Worm (Caenorhabditis elegans) whole organism, early embryonic: ENCODE results near the gene nhr-8.

Experiments used
- B0310.2 ChIP-seq: sonication (generic microtip); optimal IDR thresholded peaks from 2 replicates; lab custom pipeline; 2016; ENCODE audit warnings: mild to moderate bottlenecking, missing genetic modification characterization, missing compliant biosample characterization
- F13C5.2 ChIP-seq: sonication (generic microtip); optimal IDR thresholded peaks from 2 replicates; lab custom pipeline; 2017; ENCODE audit warnings: mild to moderate bottlenecking, missing genetic modification characterization, inconsistent platforms, missing compliant biosample characterization
- aly-1 ChIP-seq: sonication (generic microtip); optimal IDR thresholded peaks from 2 replicates; lab custom pipeline; 2016; ENCODE audit warnings: missing genetic modification characterization, missing compliant biosample characterization
- ama-1 ChIP-seq: fragments of 150-350 bp; optimal IDR thresholded peaks from 2 replicates; lab custom pipeline; 2014
- ceh-13 ChIP-seq: fragments of 200-800 bp; sonication (Bioruptor generic); optimal IDR thresholded peaks from 2 replicates; lab custom pipeline; 2018; ENCODE audit warnings: mild to moderate bottlenecking, missing genetic modification characterization, missing compliant biosample characterization
- ceh-36 ChIP-seq: sonication (generic microtip); optimal IDR thresholded peaks from 2 replicates; lab custom pipeline; 2016; ENCODE audit warnings: missing genetic modification characterization, inconsistent platforms, missing compliant biosample characterization
- ets-7 ChIP-seq: sonication (generic microtip); optimal IDR thresholded peaks from 2 replicates; lab custom pipeline; 2016; ENCODE audit warnings: missing genotype, missing genetic modification characterization, missing compliant biosample characterization
- flt-1 ChIP-seq: fragments of 200-800 bp; sonication (Bioruptor generic); IDR thresholded peaks from 2 replicates; pipeline ENCODE4 v1.3.6; 2022; ENCODE audit warnings: missing genetic modification characterization, missing compliant biosample characterization
- hmbx-1 ChIP-seq: sonication (generic microtip); optimal IDR thresholded peaks from 2 replicates; lab custom pipeline; 2016; ENCODE audit warnings: mild to moderate bottlenecking, missing genetic modification characterization, missing compliant biosample characterization
- hmg-4 ChIP-seq: fragments of 200-800 bp; sonication (Bioruptor generic); optimal IDR thresholded peaks from 2 replicates; lab custom pipeline; 2018; ENCODE audit warnings: mild to moderate bottlenecking, missing genetic modification characterization, missing compliant biosample characterization
- hnd-1 ChIP-seq: sonication (generic microtip); optimal IDR thresholded peaks from 2 replicates; lab custom pipeline; 2016; ENCODE audit warnings: missing genetic modification characterization, missing compliant biosample characterization
- pes-1 ChIP-seq: fragments of 200-800 bp; sonication (Bioruptor generic); IDR thresholded peaks from 2 replicates; pipeline ENCODE4 v1.3.6; 2022; ENCODE audit warnings: missing genetic modification reagents, missing genetic modification characterization, missing compliant biosample characterization
- scrt-1 ChIP-seq: fragments of 200-800 bp; sonication (Bioruptor generic); IDR thresholded peaks from 2 replicates; pipeline ENCODE4 v1.3.6; 2022; ENCODE audit warnings: missing genetic modification characterization, missing compliant biosample characterization
- sea-1 ChIP-seq: fragments of 200-800 bp; sonication (Bioruptor generic); conservative IDR thresholded peaks from 2 replicates; pipeline ENCODE4 v1.3.6; 2022; ENCODE audit warnings: missing genetic modification characterization, missing compliant biosample characterization
- tbx-11 ChIP-seq: fragments of 200-800 bp; sonication (Bioruptor generic); IDR thresholded peaks from 2 replicates; pipeline ENCODE4 v1.3.6; 2022; ENCODE audit warnings: missing genetic modification characterization, missing compliant biosample characterization
- tbx-37 ChIP-seq: fragments of 200-800 bp; sonication (Bioruptor generic); conservative IDR thresholded peaks from 2 replicates; pipeline ENCODE4 v1.3.6; 2022; ENCODE audit warnings: missing genetic modification reagents, missing genetic modification characterization, missing compliant biosample characterization
- tra-4 ChIP-seq: sonication (generic microtip); optimal IDR thresholded peaks from 2 replicates; lab custom pipeline; 2017; ENCODE audit warnings: missing genetic modification characterization, missing compliant biosample characterization

Gene nhr-8

ce11 chrIV:7710824-7711223, at the start of gene nhr-8:
nhr-8 (plus strand) TSS chrIV:7710983.
- TF ChIP-seq aly-1 (tag; lab: Kevin White, UChicago) (no peak), ets-7 (tag; lab: Kevin White, UChicago) (no peak), flt-1 (GFP tag; lab: Robert Waterston, UW) (no peak), ceh-36 (no peak), sea-1 (GFP tag; lab: Robert Waterston, UW) (no peak), scrt-1 (GFP tag; lab: Robert Waterston, UW) (no peak), ceh-13 (GFP tag; lab: Kevin White, UChicago) (no peak), hnd-1 (tag; lab: Kevin White, UChicago) (no peak), pes-1 (no peak), tra-4 (no peak), tbx-37 (GFP tag; lab: Robert Waterston, UW) (no peak), B0310.2 (no peak), ama-1 (lab: Kevin White, UChicago) (no peak), hmbx-1 (tag; lab: Kevin White, UChicago) (no peak), hmg-4 (no peak), tbx-11 (GFP tag; lab: Robert Waterston, UW) (no peak)

- TF ChIP-seq ets-7 (tag; lab: Kevin White, UChicago) (no peak), hmg-4 (no peak), hmbx-1 (tag; lab: Kevin White, UChicago) (no peak), flt-1 (GFP tag; lab: Robert Waterston, UW) (no peak), ceh-36 (no peak), tra-4 (no peak), sea-1 (GFP tag; lab: Robert Waterston, UW) (no peak), hnd-1 (tag; lab: Kevin White, UChicago) (no peak), aly-1 (tag; lab: Kevin White, UChicago) (no peak), B0310.2 (no peak)
These were observed 49.2 kb upstream of the nhr-8 start for ce11 chrIV:7661569-7661968.

- TF ChIP-seq hnd-1 (tag; lab: Kevin White, UChicago), result no peak
- no peak for TF ChIP-seq flt-1 (GFP tag; lab: Robert Waterston, UW)
- TF ChIP-seq pes-1, result no peak
- TF ChIP-seq ceh-36, result no peak
- no peak for TF ChIP-seq aly-1 (tag; lab: Kevin White, UChicago)
- TF ChIP-seq tra-4, result no peak
- no peak for TF ChIP-seq scrt-1 (GFP tag; lab: Robert Waterston, UW)
- TF ChIP-seq hmg-4, result no peak
- TF ChIP-seq ama-1 (lab: Kevin White, UChicago), result no peak
- no peak for TF ChIP-seq hmbx-1 (tag; lab: Kevin White, UChicago)
- TF ChIP-seq tbx-11 (GFP tag; lab: Robert Waterston, UW), result no peak
- no peak for TF ChIP-seq B0310.2
- TF ChIP-seq sea-1 (GFP tag; lab: Robert Waterston, UW), result no peak
- TF ChIP-seq tbx-37 (GFP tag; lab: Robert Waterston, UW), result no peak
- no peak for TF ChIP-seq ceh-13 (GFP tag; lab: Kevin White, UChicago)
- no peak for TF ChIP-seq F13C5.2 (tag; lab: Kevin White, UChicago)
- no peak for TF ChIP-seq ets-7 (tag; lab: Kevin White, UChicago)
These were observed 47.8 kb upstream of the nhr-8 start for ce11 chrIV:7663006-7663405.

DNA sequence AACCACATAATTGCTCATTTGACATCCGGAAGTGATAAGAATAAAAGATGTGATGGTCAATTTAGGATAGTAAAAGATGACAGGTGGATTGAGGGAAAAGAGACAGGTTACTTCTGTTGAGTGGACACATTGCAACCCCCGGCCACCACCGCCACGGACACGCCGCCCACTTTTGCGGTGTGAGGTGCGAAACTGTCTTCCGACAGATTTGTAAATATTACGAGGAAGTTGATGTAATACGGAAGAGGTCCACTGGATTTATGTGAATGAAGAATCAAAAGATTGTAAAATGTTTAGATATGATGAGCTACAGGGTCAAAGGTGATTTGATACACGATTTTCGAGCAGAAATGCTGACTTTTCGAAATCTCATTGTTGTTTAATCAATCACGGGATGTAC, 37.9 kb upstream of the nhr-8 start, which contains the start of gene C08G9.2:
Gene C08G9.2 (minus strand): TSS at position 101 of the 400 bp plus-strand sequence.
- no peak for TF ChIP-seq tbx-11 (GFP tag; lab: Robert Waterston, UW)
- TF ChIP-seq hmbx-1 (tag; lab: Kevin White, UChicago), result no peak
- no peak for TF ChIP-seq sea-1 (GFP tag; lab: Robert Waterston, UW)
- no peak for TF ChIP-seq aly-1 (tag; lab: Kevin White, UChicago)
- no peak for TF ChIP-seq ama-1 (lab: Kevin White, UChicago)

- TF ChIP-seq tra-4, result no peak
- TF ChIP-seq aly-1 (tag; lab: Kevin White, UChicago), result no peak
- TF ChIP-seq ceh-36, result no peak
- TF ChIP-seq scrt-1 (GFP tag; lab: Robert Waterston, UW), result no peak
- no peak for TF ChIP-seq tbx-37 (GFP tag; lab: Robert Waterston, UW)
- TF ChIP-seq ets-7 (tag; lab: Kevin White, UChicago), result no peak
- TF ChIP-seq ama-1 (lab: Kevin White, UChicago), result no peak
- no peak for TF ChIP-seq hmbx-1 (tag; lab: Kevin White, UChicago)
- no peak for TF ChIP-seq B0310.2
- no peak for TF ChIP-seq tbx-11 (GFP tag; lab: Robert Waterston, UW)
- TF ChIP-seq hmg-4, result no peak
These were observed 35.9 kb upstream of the nhr-8 start, which contains the start of gene itr-1 for ce11 chrIV:7674874-7675273. itr-1 (plus strand) TSS chrIV:7675174.

DNA sequence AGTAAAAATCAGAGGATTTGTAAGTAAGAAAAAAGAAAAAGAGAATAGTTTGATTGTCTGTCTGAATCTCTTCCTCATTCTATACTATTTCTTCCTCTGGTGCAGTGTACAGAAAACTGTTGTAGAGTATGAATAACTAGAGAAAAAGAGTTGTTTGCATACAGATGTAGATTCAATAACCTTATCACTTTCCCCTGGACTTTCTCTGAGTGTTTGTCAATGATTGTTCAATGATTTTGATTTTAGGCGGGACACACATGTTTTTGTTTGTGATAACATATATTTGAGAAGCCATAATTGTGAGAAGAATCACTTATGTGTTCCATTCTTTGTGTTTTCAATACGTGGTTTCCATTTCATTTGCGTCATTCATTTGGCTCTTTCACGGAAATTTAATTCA, 31.7 kb upstream of the nhr-8 start:
- TF ChIP-seq pes-1 (no peak), sea-1 (GFP tag; lab: Robert Waterston, UW) (no peak), aly-1 (tag; lab: Kevin White, UChicago) (no peak), F13C5.2 (tag; lab: Kevin White, UChicago) (no peak), tbx-11 (GFP tag; lab: Robert Waterston, UW) (no peak), tra-4 (no peak), ceh-36 (no peak), hmbx-1 (tag; lab: Kevin White, UChicago) (no peak), tbx-37 (GFP tag; lab: Robert Waterston, UW) (no peak), flt-1 (GFP tag; lab: Robert Waterston, UW) (no peak)

DNA sequence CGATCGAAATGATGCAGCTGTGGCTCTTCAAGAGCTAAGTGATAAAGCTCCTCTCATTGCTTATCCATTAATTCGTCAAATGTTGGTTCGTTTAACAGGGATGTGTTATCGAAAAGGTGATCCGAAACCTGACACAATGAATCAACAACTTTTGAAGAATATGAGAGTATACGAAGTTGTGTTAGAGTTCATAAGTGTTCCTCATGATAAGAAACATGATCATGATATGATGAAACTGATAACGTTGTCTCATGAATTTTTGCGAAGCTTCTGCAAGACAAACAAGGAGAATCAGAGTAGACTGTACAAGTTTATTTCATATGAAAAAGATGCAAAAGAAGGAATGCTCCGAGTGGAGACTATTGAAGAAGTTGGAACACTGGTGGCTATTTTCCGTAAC, 21.5 kb upstream of the nhr-8 start:
- TF ChIP-seq ceh-13 (GFP tag; lab: Kevin White, UChicago) (no peak), ceh-36 (no peak), pes-1 (no peak), hmg-4 (no peak), B0310.2 (no peak), hnd-1 (tag; lab: Kevin White, UChicago) (no peak), ama-1 (lab: Kevin White, UChicago) (no peak)

- TF ChIP-seq tbx-11 (GFP tag; lab: Robert Waterston, UW) (no peak), tbx-37 (GFP tag; lab: Robert Waterston, UW) (no peak), hmbx-1 (tag; lab: Kevin White, UChicago) (no peak), tra-4 (no peak), ceh-13 (GFP tag; lab: Kevin White, UChicago) (no peak), aly-1 (tag; lab: Kevin White, UChicago) (no peak), flt-1 (GFP tag; lab: Robert Waterston, UW) (no peak), ama-1 (lab: Kevin White, UChicago) (no peak), ets-7 (tag; lab: Kevin White, UChicago) (no peak), scrt-1 (GFP tag; lab: Robert Waterston, UW) (no peak), sea-1 (GFP tag; lab: Robert Waterston, UW) (no peak)
These were observed 18.3 kb upstream of the nhr-8 start for ce11 chrIV:7692451-7692850.
